Worm (Caenorhabditis elegans): ENCODE measurements around the gene rfk-1.

DNA sequence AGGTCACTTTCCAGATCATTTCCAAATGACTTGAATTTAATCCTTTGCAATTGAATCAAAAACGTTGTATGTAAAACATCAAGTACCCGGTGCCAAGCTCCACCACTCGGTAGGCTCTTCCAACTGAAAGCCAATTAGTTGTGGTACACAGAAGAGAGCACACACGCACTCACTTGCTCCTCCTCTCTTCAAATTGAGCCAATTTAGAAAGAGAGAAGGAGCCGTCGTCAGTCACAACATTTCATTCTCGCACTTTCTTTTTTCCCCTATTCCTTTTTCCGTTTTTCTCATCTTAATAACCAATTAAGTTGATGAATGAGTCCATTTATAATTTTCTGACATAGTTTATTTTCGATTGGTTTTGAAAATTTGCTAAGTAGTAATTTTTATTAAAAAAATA lies 11.0 kb downstream of the rfk-1 start:
- TF ChIP-seq nhr-12 (tag; optimal IDR thresholded peaks at IDR 0.05), result no peak
- TF ChIP-seq nhr-11 (tag; optimal IDR thresholded peaks at IDR 0.05), result no peak
- no peak for TF ChIP-seq nhr-23 (tag; optimal IDR thresholded peaks at IDR 0.05)
- TF ChIP-seq egl-27 (tag; optimal IDR thresholded peaks at IDR 0.05), result no peak
- TF ChIP-seq elt-1 (tag; optimal IDR thresholded peaks at IDR 0.05), result no peak
- no peak for TF ChIP-seq jun-1 (tag; optimal IDR thresholded peaks at IDR 0.05)
- TF ChIP-seq ZK546.5 (tag; optimal IDR thresholded peaks at IDR 0.05), result no peak
- TF ChIP-seq nhr-237 (tag; optimal IDR thresholded peaks at IDR 0.05), result no peak
- TF ChIP-seq elt-2 (tag; optimal IDR thresholded peaks at IDR 0.05), result no peak
